Fruit fly (Drosophila melanogaster): Measurements from ENCODE around the gene Sec61gamma.

The Sec61gamma gene

DNA sequence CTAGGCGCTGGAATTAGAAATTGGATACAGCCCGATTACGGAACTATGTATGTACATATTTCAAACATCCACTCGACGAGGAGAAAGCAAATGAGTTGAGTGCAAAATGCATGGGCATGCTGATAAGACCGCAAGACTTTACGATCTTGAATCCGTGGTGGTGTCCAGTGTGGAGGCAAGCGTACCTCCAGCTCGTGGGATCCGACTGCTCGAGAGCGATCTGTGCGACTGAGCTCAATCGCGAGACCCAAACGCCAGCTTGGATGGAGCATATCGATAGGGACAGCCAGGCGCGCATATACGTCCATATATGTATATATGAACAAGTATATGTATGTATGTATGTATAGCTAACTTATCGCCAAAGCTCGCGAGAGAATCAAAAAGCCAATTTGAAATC lies 32.5 kb downstream of the Sec61gamma start, which contains the start of gene et:
Gene et (minus strand): TSS at position 230 of the 400 bp plus-strand sequence.
- TF ChIP-seq insv (optimal IDR thresholded peaks at IDR 0.05): no peak
- TF ChIP-seq h (optimal IDR thresholded peaks at IDR 0.05): no peak
- no peak for TF ChIP-seq psq (optimal IDR thresholded peaks at IDR 0.05)
- no peak for TF ChIP-seq Myc (optimal IDR thresholded peaks at IDR 0.05)
- no peak for TF ChIP-seq ttk (optimal IDR thresholded peaks at IDR 0.05)
- TF ChIP-seq Sin3A (optimal IDR thresholded peaks at IDR 0.05): no peak

DNA sequence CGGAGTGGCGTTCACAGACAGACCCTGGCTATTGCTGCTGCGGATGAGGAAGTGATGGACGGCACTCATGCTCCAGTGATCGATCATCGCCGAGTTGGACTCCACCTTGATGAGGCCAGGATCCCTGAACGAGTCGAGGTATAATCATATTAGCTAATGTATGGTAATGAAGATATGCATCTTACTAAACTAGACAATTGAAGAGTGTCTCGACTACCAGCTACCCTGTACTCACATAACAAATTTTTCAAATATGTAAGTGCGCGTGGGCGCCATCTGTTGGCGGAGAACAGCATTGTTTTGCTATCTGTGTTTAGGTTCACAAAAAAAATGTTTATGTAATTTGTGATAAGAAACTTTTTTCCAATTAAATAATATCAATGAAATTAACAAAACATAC lies 36.1 kb downstream of the Sec61gamma start:
- TF ChIP-seq insv (optimal IDR thresholded peaks at IDR 0.05) (no peak), Myc (optimal IDR thresholded peaks at IDR 0.05) (no peak), ttk (optimal IDR thresholded peaks at IDR 0.05) (no peak), h (optimal IDR thresholded peaks at IDR 0.05) (no peak), Sin3A (optimal IDR thresholded peaks at IDR 0.05) (no peak), psq (optimal IDR thresholded peaks at IDR 0.05) (no peak)

DNA sequence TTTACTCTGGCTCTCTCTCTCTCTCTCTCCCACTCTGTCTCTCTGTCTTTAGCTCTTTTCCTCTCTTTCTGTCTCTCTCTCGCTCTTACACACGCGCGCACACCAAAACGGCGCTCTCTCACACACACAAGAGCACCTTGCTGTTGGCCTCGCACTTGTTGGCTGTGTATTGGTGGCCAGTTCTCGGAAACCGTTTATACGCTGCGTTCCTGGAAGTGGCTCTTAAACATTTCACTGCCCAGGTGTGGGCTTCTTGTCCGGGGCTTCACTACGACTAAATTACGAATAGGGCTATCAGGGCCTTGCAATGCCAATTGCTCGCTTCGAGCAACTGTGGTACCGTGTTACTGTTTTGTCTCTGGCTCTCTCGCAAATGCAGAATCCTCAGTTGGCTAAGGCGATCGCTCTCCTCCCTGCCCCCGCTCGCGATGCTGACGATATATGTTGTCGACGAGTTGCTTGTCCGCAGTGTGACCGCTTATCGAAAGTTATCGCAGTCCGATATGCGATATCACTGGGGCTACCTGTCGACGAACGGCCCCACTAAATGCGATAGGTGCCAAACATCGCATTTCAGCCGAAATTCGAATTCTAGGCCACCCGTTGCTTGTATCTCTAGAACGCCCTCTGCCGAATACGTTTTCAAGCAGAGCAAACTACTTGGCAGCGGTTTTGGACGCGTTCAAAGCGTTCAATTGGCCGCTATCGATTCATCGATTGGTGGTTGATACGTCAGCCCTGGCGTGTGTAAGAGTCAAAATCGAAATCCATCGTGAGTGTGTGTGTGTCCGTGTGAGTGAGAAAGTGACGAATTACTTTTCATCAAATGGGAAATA lies 40.1 kb downstream of the Sec61gamma start, which contains the start of the genes dome and Ubqn:
Gene dome (minus strand): TSS at position 479 of the 836 bp plus-strand sequence.
Gene Ubqn (plus strand): TSS at position 769 of the 836 bp plus-strand sequence.
- TF ChIP-seq h (optimal IDR thresholded peaks at IDR 0.05): no peak
- TF ChIP-seq Myc (optimal IDR thresholded peaks at IDR 0.05): no peak

dm6 chrX:19684048-19684447 lies 40.9 kb downstream of the Sec61gamma start:
- TF ChIP-seq Myc (optimal IDR thresholded peaks at IDR 0.05) (no peak), psq (optimal IDR thresholded peaks at IDR 0.05) (no peak), ttk (optimal IDR thresholded peaks at IDR 0.05) (no peak), insv (optimal IDR thresholded peaks at IDR 0.05) (no peak), Sin3A (optimal IDR thresholded peaks at IDR 0.05) (no peak), h (optimal IDR thresholded peaks at IDR 0.05) (no peak)

- TF ChIP-seq psq (optimal IDR thresholded peaks at IDR 0.05): no peak
- no peak for TF ChIP-seq insv (optimal IDR thresholded peaks at IDR 0.05)
- no peak for TF ChIP-seq h (optimal IDR thresholded peaks at IDR 0.05)
- no peak for TF ChIP-seq Myc (optimal IDR thresholded peaks at IDR 0.05)
Measured at dm6 chrX:19688848-19689247, 45.7 kb downstream of the Sec61gamma start, which contains the start of gene CG14227. Gene CG14227, minus strand, starts transcription at chrX:19688948.

DNA sequence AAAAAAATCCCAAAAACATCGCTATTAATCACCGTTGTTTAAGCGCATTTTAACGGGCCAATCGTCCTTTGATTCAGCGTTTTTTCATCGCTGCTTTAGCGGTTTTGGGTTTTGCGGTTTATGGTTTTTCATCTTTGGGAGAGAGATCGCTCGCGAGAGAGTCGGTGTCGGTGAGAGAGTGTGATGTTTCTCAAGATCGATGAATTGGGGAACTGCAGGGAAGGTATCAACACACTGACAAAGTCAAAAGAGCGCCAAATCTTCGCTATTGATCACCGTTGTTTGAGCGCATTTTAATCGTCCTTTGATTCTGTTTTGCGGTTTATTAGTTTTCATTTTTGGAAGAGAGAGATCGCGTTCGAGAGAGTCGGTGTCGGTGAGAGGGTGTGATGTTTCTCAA lies 46.9 kb downstream of the Sec61gamma start:
- TF ChIP-seq insv (optimal IDR thresholded peaks at IDR 0.05): no peak
- no peak for TF ChIP-seq ttk (optimal IDR thresholded peaks at IDR 0.05)
- TF ChIP-seq Myc (optimal IDR thresholded peaks at IDR 0.05): no peak
- TF ChIP-seq psq (optimal IDR thresholded peaks at IDR 0.05): no peak
- TF ChIP-seq Sin3A (optimal IDR thresholded peaks at IDR 0.05): no peak
- TF ChIP-seq h (optimal IDR thresholded peaks at IDR 0.05): no peak

- TF ChIP-seq insv (optimal IDR thresholded peaks at IDR 0.05) (peak; percentile 31), Sin3A (optimal IDR thresholded peaks at IDR 0.05) (no peak)
Measured at dm6 chrX:19692951-19693698, 50.0 kb downstream of the Sec61gamma start, which contains the start of gene Mer. Gene Mer, minus strand, starts transcription at chrX:19693500.
